Fruit fly (Drosophila melanogaster) whole organism, larva: ENCODE results near the gene yin.

ENCODE experiments used
- noc ChIP-seq: fragments of 200-800 bp; sonication (Bioruptor generic); optimal IDR thresholded peaks from 3 replicates; lab custom pipeline; 2019; ENCODE audit warnings: missing biosample characterization, mild to moderate bottlenecking, missing genetic modification characterization, moderate library complexity

Gene yin

DNA sequence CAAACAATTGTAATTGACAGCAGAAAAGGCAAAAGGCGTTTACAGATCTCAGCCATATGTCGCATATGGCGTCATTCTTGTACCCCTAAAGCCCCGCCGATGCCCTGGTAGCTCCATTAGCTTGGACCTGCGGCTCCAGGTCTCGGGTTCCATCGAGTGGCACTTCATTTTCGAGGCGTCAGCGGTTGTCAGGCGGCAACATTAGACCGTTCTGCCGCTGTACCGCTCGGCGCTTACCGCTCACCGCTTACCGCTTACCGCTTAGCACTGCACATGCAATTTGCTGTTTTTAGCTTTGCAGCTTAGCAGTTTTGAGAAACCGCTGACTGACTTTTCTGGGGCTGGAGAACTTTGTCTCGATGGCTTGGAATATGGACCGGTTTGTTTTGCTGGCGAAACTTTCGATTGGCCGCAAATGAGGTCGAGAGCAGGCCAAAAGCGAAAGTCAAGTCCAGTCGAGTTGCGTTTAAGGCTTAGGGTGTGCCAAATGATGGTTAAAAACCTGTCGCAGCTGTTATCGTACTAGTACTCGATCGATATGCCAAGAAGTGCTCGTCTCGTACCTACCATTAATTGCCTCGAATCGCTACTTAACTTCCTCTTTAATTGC is 22.2 kb downstream of the yin start:
- TF ChIP-seq noc (tag; lab: Kevin White, UChicago): no peak

DNA sequence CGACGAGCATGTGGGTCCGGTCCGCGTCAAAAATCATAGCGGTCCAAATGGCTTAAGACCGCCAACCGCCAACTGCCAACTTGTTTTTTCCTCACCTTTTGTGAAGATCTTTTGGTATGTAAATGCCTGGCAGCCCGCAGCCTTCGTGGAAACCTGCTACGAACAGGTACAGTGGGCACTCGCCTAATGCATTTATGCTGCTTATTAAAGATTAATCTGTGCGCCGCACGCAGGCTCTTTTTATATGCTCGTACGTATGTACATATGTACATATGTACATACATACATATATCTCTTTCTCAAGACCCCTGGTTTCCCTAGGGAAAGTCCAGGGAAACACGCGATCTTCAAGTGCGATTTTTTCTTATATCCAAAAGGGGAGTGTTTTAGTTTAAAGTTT is 25.3 kb downstream of the yin start:
- TF ChIP-seq noc (tag; lab: Kevin White, UChicago): no peak

DNA sequence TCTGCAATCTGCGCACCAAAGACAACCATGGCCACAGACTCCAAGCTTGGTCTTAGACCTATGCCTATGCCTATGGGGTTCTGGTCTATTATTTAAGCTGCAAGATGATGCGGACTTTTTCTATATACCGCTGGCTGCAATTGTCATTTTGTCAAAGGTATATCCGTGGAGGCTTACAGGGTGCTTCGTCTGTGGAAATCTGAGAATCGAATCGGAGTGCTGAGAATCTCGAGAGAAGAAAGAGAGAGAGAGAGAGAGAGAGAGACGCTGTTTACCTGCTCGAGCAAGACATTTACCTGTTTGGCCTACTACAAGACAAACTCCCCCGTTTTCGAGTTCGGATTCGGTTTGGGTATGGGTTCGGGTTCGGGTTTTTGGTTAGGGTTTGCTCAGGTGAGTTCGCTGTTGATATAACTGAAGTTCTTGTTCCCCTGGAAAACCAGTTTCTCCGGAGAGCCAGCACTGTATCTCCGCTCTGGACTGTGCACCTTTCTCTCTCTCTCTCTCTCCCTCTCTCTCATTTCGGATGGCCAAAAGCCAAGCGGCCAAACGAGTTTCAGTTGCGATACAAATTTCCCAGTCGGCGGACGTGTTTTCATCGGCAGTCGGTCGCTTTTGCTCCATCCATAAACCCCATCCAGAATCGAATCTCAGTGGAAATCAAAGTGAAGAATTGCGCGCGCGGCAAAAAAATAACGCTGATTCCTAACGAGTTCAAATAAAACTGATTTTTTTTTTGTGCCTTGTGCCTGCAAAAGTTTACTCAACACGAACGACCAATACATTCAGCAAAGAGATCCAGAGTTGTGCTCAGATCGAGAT is 26.2 kb downstream of the yin start:
- no peak for TF ChIP-seq noc (tag; lab: Kevin White, UChicago)

DNA sequence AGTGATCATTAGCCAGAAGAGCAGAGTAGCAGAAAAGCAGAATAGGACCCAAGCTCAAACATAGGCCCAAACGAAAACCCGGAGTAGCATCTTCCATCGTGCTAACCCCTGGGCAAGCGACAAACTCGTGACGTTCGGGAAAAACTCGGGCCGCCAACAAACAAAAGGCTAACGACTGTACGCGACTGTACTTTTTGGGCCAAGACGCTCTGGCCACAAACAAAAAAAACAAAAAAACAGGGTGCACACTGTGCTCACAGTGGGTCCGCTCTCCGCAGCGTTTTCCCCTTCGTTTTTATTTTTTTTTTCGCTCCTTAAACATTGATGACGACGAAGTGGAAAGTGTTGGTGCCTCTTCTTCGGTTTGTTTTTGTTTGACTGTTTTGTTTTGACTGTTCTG is 28.8 kb downstream of the yin start:
- no peak for TF ChIP-seq noc (tag; lab: Kevin White, UChicago)

DNA sequence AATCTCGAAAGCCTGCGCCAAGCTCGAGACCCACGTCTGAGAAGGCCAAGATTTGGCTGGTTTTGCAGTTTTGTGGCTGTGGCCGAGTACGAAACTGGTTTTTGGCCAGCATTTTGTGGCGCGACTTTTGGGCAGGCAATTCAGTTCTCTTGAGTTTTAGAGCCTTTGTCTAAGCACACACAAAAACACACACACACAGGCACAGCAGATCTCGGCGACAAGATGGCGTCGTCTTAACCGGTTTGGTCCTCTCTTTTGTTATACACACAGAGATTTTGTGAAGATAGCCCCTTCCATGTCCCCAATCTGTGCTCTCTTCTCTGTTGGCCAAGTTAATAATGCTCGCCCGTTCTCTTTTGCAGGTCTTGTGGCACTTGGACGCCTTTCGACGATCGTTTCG is 30.8 kb downstream of the yin start:
- peak; percentile 3 for TF ChIP-seq noc (tag; lab: Kevin White, UChicago)

DNA sequence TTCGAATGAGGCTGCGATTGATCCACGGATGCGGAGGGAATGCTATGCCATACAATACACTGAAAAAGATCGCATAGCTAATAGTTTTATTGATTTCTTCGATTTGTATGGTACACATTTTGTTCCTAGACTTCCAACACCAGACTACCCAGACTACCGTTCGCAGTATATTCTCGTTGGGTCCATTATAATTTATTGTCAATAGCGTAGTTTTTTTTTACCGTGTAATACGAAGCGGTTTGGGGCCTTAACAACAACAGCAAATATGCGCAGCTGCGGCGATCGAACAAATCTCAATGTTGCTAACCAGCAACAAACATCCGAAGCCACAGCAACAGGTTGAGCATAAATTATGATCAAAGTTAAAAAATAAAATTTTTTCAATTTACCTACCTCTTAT is 33.1 kb downstream of the yin start:
- peak; percentile 76 for TF ChIP-seq noc (tag; lab: Kevin White, UChicago)

DNA sequence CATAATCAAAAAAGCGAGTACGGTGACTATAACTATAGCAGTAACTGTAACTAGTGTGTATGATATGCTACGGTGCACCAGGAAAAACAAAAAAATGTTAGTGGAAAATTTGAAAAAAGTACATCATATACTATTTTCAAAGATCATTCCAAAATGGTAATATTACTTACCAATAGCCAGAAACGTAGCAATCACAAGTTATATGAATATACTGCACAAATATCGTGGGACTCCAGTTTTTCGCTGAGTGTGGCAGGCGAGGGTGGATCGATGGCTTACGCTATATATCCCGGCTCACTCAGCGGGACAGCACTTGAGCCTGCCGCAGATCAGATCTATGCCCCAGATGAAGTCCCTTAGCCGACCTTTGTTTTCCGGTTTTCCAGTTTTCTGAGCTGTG is 34.1 kb downstream of the yin start:
- TF ChIP-seq noc (tag; lab: Kevin White, UChicago): no peak

DNA sequence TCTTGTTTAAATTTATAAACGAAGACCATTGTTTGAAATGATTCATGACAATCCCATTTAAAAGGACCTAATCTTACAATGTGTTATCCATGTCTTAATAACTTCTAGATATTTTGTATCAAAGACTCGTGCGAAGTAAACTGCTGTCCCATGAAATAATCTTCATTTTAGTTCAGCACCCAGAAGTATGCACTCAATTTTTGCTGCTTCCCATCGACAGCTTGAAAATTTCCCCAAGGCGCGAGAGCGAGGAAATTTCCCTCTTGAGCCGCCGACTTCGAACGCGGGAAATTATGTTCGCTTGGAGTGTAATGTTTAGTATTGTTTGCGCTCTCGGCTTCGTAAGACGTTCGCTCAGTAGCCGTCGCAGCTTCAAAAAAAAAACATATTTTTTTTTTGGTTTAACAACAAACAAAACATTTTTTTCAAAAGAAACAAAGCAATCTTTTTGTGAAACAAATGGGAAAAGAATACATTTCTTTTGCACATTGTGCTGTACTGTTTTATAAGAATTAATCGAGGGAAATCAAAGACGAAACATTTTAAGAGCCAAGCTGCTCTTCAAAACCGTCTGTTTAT is 35.9 kb downstream of the yin start:
- no peak for TF ChIP-seq noc (tag; lab: Kevin White, UChicago)

DNA sequence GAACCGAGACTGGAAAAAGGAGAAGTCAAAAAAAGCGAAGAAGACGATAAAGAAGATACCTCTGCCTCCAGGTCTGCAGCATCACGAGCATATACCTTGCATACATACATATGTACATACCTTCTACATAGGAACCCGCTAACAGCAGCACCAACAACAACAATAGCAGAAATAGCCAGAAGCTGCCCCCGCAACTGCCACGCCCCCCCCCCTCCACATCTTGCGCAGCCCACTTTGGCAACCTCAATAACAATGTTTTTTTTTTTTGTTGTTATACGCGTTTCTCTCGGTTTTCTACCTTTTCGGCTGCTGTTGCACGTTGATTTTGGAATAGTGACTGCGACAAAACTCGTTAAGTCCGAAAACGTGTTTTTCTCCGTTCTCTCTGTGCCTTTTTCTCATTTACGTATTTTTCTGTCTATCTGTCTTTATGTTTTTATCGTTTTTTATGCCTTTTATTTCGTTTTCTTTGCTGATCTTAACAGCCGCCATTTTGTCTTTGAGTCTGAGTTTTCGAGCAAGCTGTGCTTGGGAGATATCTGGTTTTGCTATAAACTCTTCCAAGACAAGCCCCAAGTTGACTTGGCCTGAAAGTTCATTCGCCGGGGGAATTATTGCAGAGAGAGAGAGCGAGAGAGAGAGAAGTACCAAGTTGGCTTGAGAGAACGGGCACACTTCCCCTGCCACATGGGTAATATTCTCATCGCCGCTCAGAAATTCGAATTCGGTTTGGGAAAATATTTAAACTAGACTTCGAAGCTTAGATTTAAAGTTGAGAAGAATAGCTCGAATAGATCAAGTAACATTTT is 36.6 kb downstream of the yin start:
- no peak for TF ChIP-seq noc (tag; lab: Kevin White, UChicago)

DNA sequence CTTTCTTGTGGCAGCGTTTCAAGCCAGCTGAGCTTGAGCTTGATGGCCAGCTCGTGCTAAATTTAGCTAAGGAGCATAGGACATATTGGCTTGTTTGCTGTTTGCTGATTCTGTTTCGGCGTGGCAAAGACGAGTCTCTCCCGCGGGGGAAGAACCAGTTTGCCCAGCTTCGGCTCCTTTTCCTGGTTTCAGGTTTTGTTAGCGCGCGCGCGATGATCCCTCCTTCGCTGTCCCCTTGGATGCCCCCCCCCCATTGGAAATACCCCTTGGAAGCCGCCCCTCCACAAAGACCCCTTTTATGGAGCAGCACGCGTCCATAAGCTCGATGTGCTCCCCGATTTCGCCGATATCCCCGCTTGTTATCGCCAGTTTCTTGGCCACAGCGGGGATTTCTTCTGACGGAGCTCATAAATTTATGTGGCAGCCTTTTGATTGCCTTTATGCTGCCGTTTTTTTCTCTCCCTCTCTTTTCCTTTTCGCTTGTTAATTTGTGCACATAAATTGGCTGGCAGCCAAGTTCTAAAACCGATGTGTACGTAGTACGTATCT is 38.6 kb downstream of the yin start:
- no peak for TF ChIP-seq noc (tag; lab: Kevin White, UChicago)

DNA sequence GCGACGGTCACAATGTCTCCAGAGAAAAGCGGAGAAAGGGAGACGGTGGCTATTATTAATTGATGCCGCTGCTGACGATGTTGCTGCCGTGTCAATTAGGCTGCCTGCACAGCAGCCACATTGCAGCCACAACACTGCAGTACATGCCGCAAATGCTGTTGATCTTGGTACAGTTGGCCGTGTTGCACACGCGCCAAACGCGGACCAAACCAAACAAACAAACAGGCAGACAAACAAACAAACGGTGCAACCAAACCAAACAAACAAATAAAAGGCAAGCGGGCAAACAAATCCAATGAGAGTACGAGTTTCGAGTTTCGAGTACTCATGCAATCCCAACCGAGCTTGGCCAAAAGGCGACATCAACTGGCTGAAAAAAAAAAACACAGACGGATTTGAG is 39.5 kb downstream of the yin start:
- no peak for TF ChIP-seq noc (tag; lab: Kevin White, UChicago)

DNA sequence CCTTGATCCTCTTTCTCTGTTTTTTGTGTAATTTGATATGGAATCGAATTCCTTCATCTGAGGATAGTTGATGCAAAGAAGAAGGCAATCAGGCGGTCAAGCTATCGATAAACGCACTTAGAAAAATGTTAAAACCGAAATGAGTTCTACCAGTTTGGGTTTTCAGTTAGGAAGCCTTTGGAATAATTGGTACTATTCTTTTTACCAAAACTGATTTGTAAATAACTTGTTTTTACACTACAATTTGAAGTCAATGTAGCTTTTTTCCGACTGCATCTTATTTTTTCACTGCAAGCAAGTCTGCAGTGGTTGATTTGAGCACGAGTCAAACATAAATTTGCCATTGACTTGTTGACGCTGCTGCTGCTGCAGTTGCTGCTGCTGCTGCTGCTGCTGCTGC is 40.0 kb downstream of the yin start:
- TF ChIP-seq noc (tag; lab: Kevin White, UChicago): no peak

DNA sequence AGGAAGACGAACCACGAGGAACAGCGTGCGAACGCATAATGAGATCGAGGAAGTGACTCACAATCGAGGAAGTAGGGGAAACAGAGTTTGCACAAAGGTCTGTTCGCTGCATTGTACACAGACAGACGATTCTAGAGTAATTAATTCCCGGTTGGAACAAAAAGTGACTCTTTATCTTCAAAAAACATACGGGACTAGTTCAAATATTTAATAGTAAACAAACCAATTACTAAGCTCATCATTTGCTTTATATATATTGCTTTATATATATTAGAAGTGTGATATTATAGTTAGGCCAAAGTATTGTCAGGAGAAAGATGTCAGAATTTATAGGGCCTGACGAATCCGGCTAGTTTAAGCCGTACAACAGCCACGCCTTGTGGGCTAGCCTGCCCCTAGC is 43.8 kb downstream of the yin start, which contains the start of gene CG2901:
CG2901 (plus strand) TSS at position 301 of the 400 bp plus-strand sequence.
- no peak for TF ChIP-seq noc (tag; lab: Kevin White, UChicago)

DNA sequence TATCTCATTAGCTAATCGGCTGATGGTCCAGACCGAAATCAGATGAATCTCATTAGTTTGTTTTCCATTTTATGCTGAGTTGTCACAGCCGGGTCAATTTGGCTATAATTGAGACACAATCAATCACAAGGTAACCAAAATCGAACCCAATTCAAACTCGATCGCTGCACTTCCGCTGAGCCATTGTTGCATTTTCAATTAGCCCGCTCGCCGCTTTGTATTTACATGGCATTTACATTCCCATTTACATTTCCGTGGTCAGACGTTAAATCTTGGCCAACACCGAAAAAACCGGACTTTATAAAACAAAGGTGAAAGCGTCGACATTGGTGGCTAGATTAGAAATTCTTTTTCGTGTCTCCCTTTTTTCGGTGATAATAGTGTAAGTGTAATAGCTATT is 46.7 kb downstream of the yin start:
- TF ChIP-seq noc (tag; lab: Kevin White, UChicago): no peak

DNA sequence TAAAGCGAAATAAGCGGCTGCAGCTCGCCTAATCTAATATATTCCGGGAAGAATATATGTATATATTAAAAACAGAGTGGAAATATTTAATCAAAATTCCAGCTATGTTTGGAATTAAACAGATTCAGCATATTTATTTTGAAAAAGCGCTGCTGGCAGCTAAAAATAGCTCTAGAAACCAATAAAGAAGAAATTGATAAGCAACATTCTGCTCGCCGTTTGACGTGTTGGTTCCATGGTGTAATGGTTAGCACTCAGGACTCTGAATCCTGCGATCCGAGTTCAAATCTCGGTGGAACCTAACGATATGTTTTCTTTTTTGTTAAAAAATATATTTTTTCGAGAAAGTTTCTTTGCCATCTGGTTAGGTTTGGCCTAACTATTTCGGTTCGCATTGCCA is 52.3 kb downstream of the yin start:
- no peak for TF ChIP-seq noc (tag; lab: Kevin White, UChicago)

DNA sequence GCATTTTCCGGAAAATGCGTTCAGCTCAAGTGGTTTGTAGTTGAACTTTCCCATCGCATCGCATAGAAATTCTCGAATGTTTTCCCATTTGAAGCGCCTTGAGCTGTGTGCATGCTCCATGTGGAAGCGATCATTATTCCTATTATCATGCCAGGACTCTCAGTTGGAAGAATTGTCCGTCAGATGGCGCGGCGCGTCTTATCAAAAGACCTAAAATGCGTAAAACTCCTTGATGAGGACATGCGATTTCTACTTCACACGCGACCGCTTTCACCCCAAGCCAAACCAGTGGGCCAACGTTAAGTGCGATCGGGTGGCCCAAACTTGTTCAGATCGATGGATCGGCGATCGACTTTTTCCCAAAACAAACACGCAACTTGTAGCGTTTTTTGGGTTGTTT is 56.1 kb downstream of the yin start:
- TF ChIP-seq noc (tag; lab: Kevin White, UChicago): no peak
